Worm (Caenorhabditis elegans) whole organism, L4 larva: ENCODE results near the gene ins-17.

Experiments
- F10B5.3 ChIP-seq: sonication (generic microtip); optimal IDR thresholded peaks from 2 replicates; lab custom pipeline; 2016; ENCODE audit warnings: mild to moderate bottlenecking, missing genetic modification characterization, missing compliant biosample characterization
- F26F4.8 ChIP-seq: fragments of 200-800 bp; sonication (Bioruptor generic); conservative IDR thresholded peaks from 2 replicates; pipeline ENCODE4 v1.3.6; 2022; ENCODE audit warnings: missing genetic modification characterization, missing compliant biosample characterization
- R02D3.7 ChIP-seq: fragments of 150-350 bp; sonication (generic microtip); optimal IDR thresholded peaks from 3 replicates; lab custom pipeline; 2014; ENCODE audit warnings: missing biosample characterization, missing genetic modification characterization
- Y105C5A.15 ChIP-seq: fragments of 200-800 bp; sonication (Bioruptor generic); IDR thresholded peaks from 2 replicates; pipeline ENCODE4 v1.3.6; 2022; ENCODE audit warnings: missing genetic modification characterization, missing compliant biosample characterization
- Y75B8A.6 ChIP-seq: fragments of 200-800 bp; sonication (Bioruptor generic); IDR thresholded peaks from 2 replicates; pipeline ENCODE4 v1.3.6; 2022; ENCODE audit warnings: missing genetic modification reagents, missing genetic modification characterization, missing compliant biosample characterization
- ZK337.2 ChIP-seq: fragments of 200-800 bp; sonication (Bioruptor generic); IDR thresholded peaks from 2 replicates; pipeline ENCODE4 v1.3.6; 2022; ENCODE audit warnings: missing genetic modification reagents, missing genetic modification characterization, missing compliant biosample characterization
- ZK546.5 ChIP-seq, 2 experiments: sonication (generic microtip); optimal IDR thresholded peaks; 2 replicates each; lab custom pipeline; 2017; ENCODE audit warnings: missing biosample characterization in 2 of 2, missing genetic modification characterization in 2 of 2
- aha-1 ChIP-seq: fragments of 150-350 bp; peaks from one replicate; lab custom pipeline; 2014; ENCODE audit warnings: missing biosample characterization, missing genetic modification characterization
- aly-2 ChIP-seq: sonication (generic microtip); optimal IDR thresholded peaks from 2 replicates; lab custom pipeline; 2018; ENCODE audit warnings: missing biosample characterization, missing genetic modification characterization
- arid-1 ChIP-seq: fragments of 200-800 bp; sonication (Bioruptor generic); conservative IDR thresholded peaks from 2 replicates; pipeline ENCODE4 v1.3.6; 2022; ENCODE audit warnings: missing genetic modification reagents, missing genetic modification characterization, missing compliant biosample characterization
- attf-4 ChIP-seq: sonication (generic microtip); optimal IDR thresholded peaks from 3 replicates; lab custom pipeline; 2017; ENCODE audit warnings: missing biosample characterization, missing genetic modification characterization
- ceh-28 ChIP-seq: fragments of 150-350 bp; optimal IDR thresholded peaks from 2 replicates; lab custom pipeline; 2014; ENCODE audit warnings: missing biosample characterization, missing genetic modification reagents, missing genetic modification characterization
- ceh-44 ChIP-seq: fragments of 200-800 bp; sonication (Bioruptor generic); IDR thresholded peaks from 2 replicates; pipeline ENCODE4 v1.3.6; 2022; ENCODE audit warnings: missing genetic modification reagents, missing genetic modification characterization, missing compliant biosample characterization
- cey-2 ChIP-seq: sonication (generic microtip); optimal IDR thresholded peaks from 3 replicates; lab custom pipeline; 2017; ENCODE audit warnings: missing genetic modification characterization, mild to moderate bottlenecking, missing compliant biosample characterization, antibody characterized with exemption, borderline replicate concordance; ENCODE audit not compliant: insufficient read depth
- ctbp-1 ChIP-seq: fragments of 200-800 bp; sonication (Bioruptor generic); IDR thresholded peaks from 2 replicates; pipeline ENCODE4 v1.3.6; 2022; ENCODE audit warnings: missing genetic modification reagents, missing genetic modification characterization, missing compliant biosample characterization
- daf-16 ChIP-seq, 3 experiments: sonication (generic microtip); optimal IDR thresholded peaks; 2 replicates each; lab custom pipeline; 2016 to 2017; ENCODE audit warnings: missing genetic modification characterization in 3 of 3, missing genetic modification reagents in 3 of 3, mild to moderate bottlenecking in 2 of 3, missing compliant biosample characterization in 2 of 3, missing biosample characterization in 1 of 3, moderate library complexity in 1 of 3
- daf-19 ChIP-seq: fragments of 200-800 bp; sonication (Bioruptor generic); conservative IDR thresholded peaks from 2 replicates; pipeline ENCODE4 v1.3.6; 2022; ENCODE audit warnings: missing genetic modification characterization, missing compliant biosample characterization
- dmd-6 ChIP-seq: fragments of 200-800 bp; sonication (Bioruptor generic); IDR thresholded peaks from 2 replicates; pipeline ENCODE4 v1.3.6; 2022; ENCODE audit warnings: missing genetic modification reagents, missing genetic modification characterization, missing compliant biosample characterization
- dpl-1 ChIP-seq: fragments of 150-350 bp; optimal IDR thresholded peaks from 2 replicates; lab custom pipeline; 2014; ENCODE audit warnings: missing biosample characterization, missing genetic modification reagents, missing genetic modification characterization
- dve-1 ChIP-seq: sonication (generic microtip); optimal IDR thresholded peaks from 2 replicates; lab custom pipeline; 2017; ENCODE audit warnings: antibody characterized with exemption, mild to moderate bottlenecking, missing genetic modification characterization, missing compliant biosample characterization; ENCODE audit not compliant: insufficient read depth
- egl-43 ChIP-seq: fragments of 200-800 bp; sonication (Bioruptor generic); IDR thresholded peaks from 2 replicates; pipeline ENCODE4 v1.3.6; 2022; ENCODE audit warnings: missing genetic modification reagents, missing genetic modification characterization, missing compliant biosample characterization
- gei-8 ChIP-seq: fragments of 200-800 bp; sonication (Bioruptor generic); optimal IDR thresholded peaks from 2 replicates; lab custom pipeline; 2018; ENCODE audit warnings: mild to moderate bottlenecking, missing genetic modification characterization, missing compliant biosample characterization
- hif-1 ChIP-seq, 2 experiments: sonication (generic microtip); optimal IDR thresholded peaks; 2 replicates each; lab custom pipeline; 2016 to 2017; ENCODE audit warnings: missing compliant biosample characterization in 2 of 2, missing genetic modification characterization in 2 of 2, missing genetic modification reagents in 2 of 2, missing genotype in 2 of 2, mild to moderate bottlenecking in 1 of 2
- hmg-1.1 ChIP-seq: fragments of 200-800 bp; sonication (Bioruptor generic); IDR thresholded peaks from 2 replicates; pipeline ENCODE4 v1.3.6; 2022; ENCODE audit warnings: missing genetic modification reagents, missing genetic modification characterization, missing compliant biosample characterization
- lin-13 ChIP-seq: fragments of 150-350 bp; optimal IDR thresholded peaks from 2 replicates; lab custom pipeline; 2014; ENCODE audit warnings: missing biosample characterization, missing genetic modification reagents, missing genetic modification characterization
- lin-15B ChIP-seq: fragments of 150-350 bp; sonication (generic microtip); optimal IDR thresholded peaks from 3 replicates; lab custom pipeline; 2014; ENCODE audit warnings: missing biosample characterization, missing genetic modification characterization
- lir-3 ChIP-seq: sonication (generic microtip); optimal IDR thresholded peaks from 2 replicates; lab custom pipeline; 2016; ENCODE audit warnings: mild to moderate bottlenecking, missing genetic modification characterization, missing compliant biosample characterization
- lsy-2 ChIP-seq, 2 experiments: fragments of 150-350 bp in 1 of 2; sonication (generic microtip) in 1 of 2; optimal IDR thresholded peaks; 2 replicates each; lab custom pipeline; 2014 to 2017; ENCODE audit warnings: missing biosample characterization in 2 of 2, missing genetic modification characterization in 2 of 2
- mep-1 ChIP-seq: fragments of 150-350 bp; sonication (generic microtip); optimal IDR thresholded peaks from 3 replicates; lab custom pipeline; 2014; ENCODE audit warnings: missing biosample characterization, missing genetic modification characterization
- mxl-3 ChIP-seq: fragments of 200-800 bp; sonication (Bioruptor generic); optimal IDR thresholded peaks from 2 replicates; lab custom pipeline; 2018; ENCODE audit warnings: mild to moderate bottlenecking, missing genetic modification characterization, missing compliant biosample characterization
- nhr-25 ChIP-seq: sonication (generic microtip); optimal IDR thresholded peaks from 2 replicates; lab custom pipeline; 2017; ENCODE audit warnings: missing genetic modification characterization, mild to moderate bottlenecking, missing compliant biosample characterization, antibody characterized with exemption, moderate library complexity, borderline replicate concordance; ENCODE audit not compliant: insufficient read depth
- nhr-41 ChIP-seq: fragments of 200-800 bp; sonication (Bioruptor generic); IDR thresholded peaks from 2 replicates; pipeline ENCODE4 v1.3.6; 2022; ENCODE audit warnings: missing genetic modification reagents, missing genetic modification characterization, missing compliant biosample characterization
- nhr-6 ChIP-seq: fragments of 150-350 bp; optimal IDR thresholded peaks from 2 replicates; lab custom pipeline; 2014; ENCODE audit warnings: missing biosample characterization, missing genetic modification characterization
- nhr-77 ChIP-seq: fragments of 150-350 bp; optimal IDR thresholded peaks from 2 replicates; lab custom pipeline; 2014; ENCODE audit warnings: missing biosample characterization, missing genetic modification characterization
- php-3 ChIP-seq: fragments of 200-800 bp; sonication (Bioruptor generic); IDR thresholded peaks from 2 replicates; pipeline ENCODE4 v1.3.6; 2022; ENCODE audit warnings: missing genetic modification reagents, missing genetic modification characterization, missing compliant biosample characterization
- sdz-12 ChIP-seq: fragments of 200-800 bp; sonication (Bioruptor generic); optimal IDR thresholded peaks from 2 replicates; lab custom pipeline; 2018; ENCODE audit warnings: mild to moderate bottlenecking, missing genetic modification characterization, missing compliant biosample characterization
- set-16 ChIP-seq: fragments of 200-800 bp; sonication (Bioruptor generic); IDR thresholded peaks from 2 replicates; pipeline ENCODE4 v1.3.6; 2022; ENCODE audit warnings: missing genetic modification reagents, missing genetic modification characterization, missing compliant biosample characterization
- snpc-4 ChIP-seq: fragments of 150-350 bp; optimal IDR thresholded peaks from 2 replicates; lab custom pipeline; 2014; ENCODE audit warnings: missing biosample characterization, missing genetic modification characterization
- spr-3 ChIP-seq: fragments of 200-800 bp; sonication (Bioruptor generic); optimal IDR thresholded peaks from 2 replicates; lab custom pipeline; 2018; ENCODE audit warnings: mild to moderate bottlenecking, missing genetic modification characterization, missing compliant biosample characterization
- tra-1 ChIP-seq: fragments of 200-800 bp; sonication (Bioruptor generic); IDR thresholded peaks from 2 replicates; pipeline ENCODE4 v1.3.6; 2022; ENCODE audit warnings: missing genetic modification reagents, missing genetic modification characterization, missing compliant biosample characterization
- unc-130 ChIP-seq: sonication (generic microtip); optimal IDR thresholded peaks from 2 replicates; lab custom pipeline; 2016; ENCODE audit warnings: missing genetic modification reagents, missing genetic modification characterization, missing compliant biosample characterization
- unc-62 ChIP-seq, 3 experiments: fragments of 150-350 bp in 1 of 3; sonication (generic microtip); optimal IDR thresholded peaks in 2 of 3; peaks in 1 of 3; 1 replicate in 1 of 3; 2 replicates in 2 of 3; lab custom pipeline; 2014 to 2017; ENCODE audit warnings: missing biosample characterization in 3 of 3, missing genetic modification characterization in 3 of 3, missing genetic modification reagents in 3 of 3, missing genotype in 1 of 3
- vab-7 ChIP-seq: fragments of 200-800 bp; sonication (Bioruptor generic); IDR thresholded peaks from 2 replicates; pipeline ENCODE4 v1.3.6; 2022; ENCODE audit warnings: missing genetic modification reagents, missing genetic modification characterization, missing compliant biosample characterization
- zag-1 ChIP-seq: fragments of 150-350 bp; optimal IDR thresholded peaks from 2 replicates; lab custom pipeline; 2014; ENCODE audit warnings: missing biosample characterization, missing genetic modification characterization
- zfp-3 ChIP-seq: fragments of 200-800 bp; sonication (Bioruptor generic); conservative IDR thresholded peaks from 2 replicates; pipeline ENCODE4 v1.3.6; 2022; ENCODE audit warnings: missing genetic modification reagents, missing genetic modification characterization, missing compliant biosample characterization
- zip-11 ChIP-seq: fragments of 200-800 bp; sonication (Bioruptor generic); IDR thresholded peaks from 2 replicates; pipeline ENCODE4 v1.3.6; 2022; ENCODE audit warnings: missing genetic modification characterization, missing compliant biosample characterization

Gene ins-17

ce11 chrIII:4449893-4450579, 27.3 kb downstream of the ins-17 start, which contains the start of gene ceh-43 (continued):
- TF ChIP-seq ceh-28 (tag; lab: Kevin White, UChicago): no peak
- peak; percentile 38; the same call in 1 of the 2 replicates for TF ChIP-seq ZK337.2 (GFP tag; lab: Robert Waterston, UW)
- no peak for TF ChIP-seq aly-2
- TF ChIP-seq nhr-77: no peak
- no peak for TF ChIP-seq nhr-25 (tag; lab: Kevin White, UChicago)
- no peak for TF ChIP-seq hif-1 (tag; optimal IDR thresholded peaks at IDR 0.05; lab: Kevin White, UChicago)
- TF ChIP-seq unc-130: no peak

DNA sequence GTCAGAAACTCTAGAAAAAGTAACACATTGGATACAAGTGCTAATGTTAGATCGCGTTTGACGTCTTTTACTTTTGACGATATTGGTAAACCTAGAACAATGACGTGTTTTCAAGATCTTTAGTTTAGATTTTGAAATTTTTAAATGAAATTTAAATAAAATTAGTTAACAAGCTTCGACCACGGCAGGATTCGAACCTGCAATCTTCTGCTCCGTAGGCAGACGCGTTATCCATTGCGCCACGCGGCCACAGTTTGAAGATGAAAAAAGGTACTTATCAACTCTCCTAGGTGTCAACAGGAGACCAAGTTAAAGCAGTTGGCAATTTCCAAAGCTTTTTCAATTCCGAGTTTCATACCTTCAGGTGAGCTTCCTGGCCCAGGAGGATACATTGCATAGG, 28.0 kb downstream of the ins-17 start:
- TF ChIP-seq ctbp-1: no peak
- no peak for TF ChIP-seq nhr-41
- 0 out of 2 replicates have a peak, but pooled peaks have one; percentile 29 for TF ChIP-seq Y75B8A.6 (GFP tag; lab: Robert Waterston, UW)
- no peak for TF ChIP-seq nhr-77
- peak in 1 of 2 experiments; percentile 47 for TF ChIP-seq unc-62 (GFP tag; optimal IDR thresholded peaks at IDR 0.05 in 1 of 2; lab: Kevin White, UChicago)
- TF ChIP-seq unc-62 (tag; optimal IDR thresholded peaks at IDR 0.05; lab: Kevin White, UChicago): no peak
- no peak for TF ChIP-seq lin-13
- 0 out of 2 replicates have a peak, but pooled peaks have one; percentile 21 for TF ChIP-seq php-3
- no peak for TF ChIP-seq F10B5.3 (tag; lab: Kevin White, UChicago)
- no peak for TF ChIP-seq cey-2 (tag; lab: Kevin White, UChicago)
- TF ChIP-seq dve-1 (tag; lab: Kevin White, UChicago): peak; percentile 44
- no peak for TF ChIP-seq mxl-3 (GFP tag; lab: Kevin White, UChicago)
- TF ChIP-seq dpl-1 (GFP tag; lab: Kevin White, UChicago): no peak
- TF ChIP-seq lir-3: no peak
- TF ChIP-seq attf-4: no peak
- TF ChIP-seq ceh-28 (tag; lab: Kevin White, UChicago): no peak
- peak; percentile 49; the same call in 1 of the 2 replicates for TF ChIP-seq vab-7
- no peak for TF ChIP-seq sdz-12 (GFP tag; lab: Kevin White, UChicago)
- TF ChIP-seq zip-11: no peak
- TF ChIP-seq R02D3.7: no peak
- no peak for TF ChIP-seq zag-1 (tag; lab: Kevin White, UChicago)
- no peak for TF ChIP-seq set-16
- no peak for TF ChIP-seq spr-3 (GFP tag; lab: Kevin White, UChicago)
- no peak for TF ChIP-seq lsy-2 (tag; optimal IDR thresholded peaks at IDR 0.05; lab: Kevin White, UChicago)
- peak; percentile 71 for TF ChIP-seq arid-1 (GFP tag; lab: Robert Waterston, UW)
- TF ChIP-seq lin-15B (tag; lab: Kevin White, UChicago): no peak
- no peak for TF ChIP-seq aha-1 (tag; lab: Kevin White, UChicago)
- no peak for TF ChIP-seq ceh-44
- peak in 1 of 2 experiments; percentile 64 for TF ChIP-seq daf-16 (GFP tag; optimal IDR thresholded peaks at IDR 0.05; lab: Kevin White, UChicago)
- no peak for TF ChIP-seq daf-16 (tag; optimal IDR thresholded peaks at IDR 0.05; lab: Kevin White, UChicago)
- TF ChIP-seq snpc-4: no peak
- no peak for TF ChIP-seq tra-1 (GFP tag; lab: Robert Waterston, UW)
- no peak for TF ChIP-seq hmg-1.1 (GFP tag; lab: Robert Waterston, UW)
- TF ChIP-seq mep-1 (tag; lab: Kevin White, UChicago): no peak
- no peak for TF ChIP-seq zfp-3 (GFP tag; lab: Robert Waterston, UW)
- TF ChIP-seq F26F4.8 (GFP tag; lab: Robert Waterston, UW): 0 out of 2 replicates have a peak, but pooled peaks have one; percentile 28
- TF ChIP-seq dmd-6 (GFP tag; lab: Robert Waterston, UW): peak; percentile 32; the same call in 1 of the 2 replicates
- no peak for TF ChIP-seq gei-8 (GFP tag; lab: Kevin White, UChicago)
- no peak for TF ChIP-seq Y105C5A.15 (GFP tag; lab: Robert Waterston, UW)
- no peak for TF ChIP-seq ZK546.5 (tag; optimal IDR thresholded peaks at IDR 0.05; lab: Kevin White, UChicago)
- TF ChIP-seq nhr-6: no peak
- peak; percentile 46; the same call in 1 of the 2 replicates for TF ChIP-seq daf-19 (GFP tag; lab: Robert Waterston, UW)
- 0 out of 2 replicates have a peak, but pooled peaks have one; percentile 41 for TF ChIP-seq egl-43 (GFP tag; lab: Robert Waterston, UW)
